Worm (Caenorhabditis elegans) whole organism, midembryonic: ENCODE measurements around the gene T24A6.20.

ENCODE experiments used
- cog-1 ChIP-seq: sonication (generic microtip); optimal IDR thresholded peaks from 2 replicates; lab custom pipeline; 2016; ENCODE audit warnings: missing genetic modification characterization, missing compliant biosample characterization
- flt-1 ChIP-seq: fragments of 200-800 bp; sonication (Bioruptor generic); IDR thresholded peaks from 2 replicates; pipeline ENCODE4 v1.3.6; 2022; ENCODE audit warnings: missing genetic modification characterization, missing compliant biosample characterization
- klf-2 ChIP-seq: fragments of 200-800 bp; sonication (Bioruptor generic); conservative IDR thresholded peaks from 2 replicates; pipeline ENCODE4 v1.3.6; 2022; ENCODE audit warnings: missing genetic modification reagents, missing genetic modification characterization, missing compliant biosample characterization
- tab-1 ChIP-seq: fragments of 200-800 bp; sonication (Bioruptor generic); IDR thresholded peaks from 2 replicates; pipeline ENCODE4 v1.3.6; 2022; ENCODE audit warnings: missing genetic modification characterization, missing compliant biosample characterization
- ztf-23 ChIP-seq: fragments of 200-800 bp; sonication (Bioruptor generic); IDR thresholded peaks from 2 replicates; pipeline ENCODE4 v1.3.6; 2022; ENCODE audit warnings: missing genetic modification reagents, missing genetic modification characterization, missing compliant biosample characterization
- ztf-29 ChIP-seq: fragments of 200-800 bp; sonication (Bioruptor generic); IDR thresholded peaks from 2 replicates; pipeline ENCODE4 v1.3.6; 2022; ENCODE audit warnings: missing genetic modification reagents, missing genetic modification characterization, missing compliant biosample characterization

ce11 chrV:3592099-3592498, 39.2 kb downstream of the T24A6.20 start, which contains the start of gene T22F3.12:
- TF ChIP-seq klf-2 (GFP tag; lab: Robert Waterston, UW) = no peak
- no peak for TF ChIP-seq flt-1
- no peak for TF ChIP-seq ztf-29 (GFP tag; lab: Robert Waterston, UW)
- no peak for TF ChIP-seq ztf-23 (GFP tag; lab: Robert Waterston, UW)
- TF ChIP-seq tab-1 = no peak
- no peak for TF ChIP-seq cog-1
